Fruit fly (Drosophila melanogaster): ENCODE measurements around the gene CG34276.

The CG34276 gene

DNA sequence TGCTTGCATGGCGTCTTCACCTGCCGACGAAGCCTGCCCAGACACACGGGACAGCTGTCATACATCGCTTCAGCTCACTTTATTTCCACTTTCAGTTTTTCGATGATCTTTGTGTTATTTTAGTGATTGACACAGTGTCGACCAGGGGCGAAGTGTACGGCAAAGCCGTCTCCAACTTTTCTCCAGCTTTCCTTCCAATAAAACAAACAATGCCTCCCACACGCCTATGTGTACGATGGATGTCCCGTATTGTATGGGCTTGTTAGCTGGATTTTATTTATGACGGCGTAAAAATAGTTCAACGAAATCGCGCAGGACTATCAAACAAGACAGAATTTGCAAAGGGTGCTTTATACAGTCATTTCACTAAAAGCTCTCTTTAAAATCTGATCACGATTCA lies 25.4 kb downstream of the CG34276 start, which contains the start of the genes CG31088 and CG46383:
TSS of gene CG31088 (minus strand) at position 101 of the 400 bp plus-strand sequence.
TSS of gene CG46383 (minus strand) at position 101 of the 400 bp plus-strand sequence.
- TF ChIP-seq Dll (optimal IDR thresholded peaks at IDR 0.05) (no peak), CG8478 (optimal IDR thresholded peaks at IDR 0.05) (no peak), pan (optimal IDR thresholded peaks at IDR 0.05) (no peak), psq (optimal IDR thresholded peaks at IDR 0.05) (no peak), EcR (GFP tag; optimal IDR thresholded peaks at IDR 0.05) (no peak), usp (GFP tag; optimal IDR thresholded peaks at IDR 0.05) (no peak)

DNA sequence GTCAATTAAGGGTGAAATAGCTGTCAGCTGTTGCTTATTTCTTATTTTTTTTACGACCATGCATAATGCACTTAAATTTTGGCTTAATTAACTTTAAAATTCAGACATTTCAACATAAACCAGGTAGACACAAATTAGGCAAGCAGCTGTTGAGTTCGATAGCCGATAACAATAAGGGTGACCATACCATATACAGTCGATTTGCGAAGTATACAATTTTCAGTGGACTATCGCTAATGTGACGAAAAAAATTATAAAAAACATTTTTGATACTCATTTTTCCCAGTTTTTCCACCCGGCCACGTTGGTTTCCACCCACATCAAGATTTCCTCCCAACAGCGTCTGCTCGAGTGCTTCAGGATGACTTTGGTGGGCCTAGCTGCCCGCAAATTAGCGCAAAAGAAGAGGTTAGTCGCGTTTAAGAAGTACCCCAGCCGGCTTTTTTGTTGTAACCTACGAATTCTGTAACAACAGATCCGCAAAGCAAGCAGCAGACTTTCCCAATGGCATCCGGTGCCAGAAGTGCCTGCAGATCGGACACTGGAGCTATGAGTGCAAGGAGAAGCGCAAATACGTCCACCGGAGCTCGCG lies 38.4 kb downstream of the CG34276 start, which contains the start of the genes CG4287 and CG5516:
TSS of gene CG4287 (minus strand) at position 178 of the 592 bp plus-strand sequence.
TSS of gene CG5516 (plus strand) at position 195 of the 592 bp plus-strand sequence.
- TF ChIP-seq pan (optimal IDR thresholded peaks at IDR 0.05) (no peak), usp (GFP tag; optimal IDR thresholded peaks at IDR 0.05) (no peak), Dll (optimal IDR thresholded peaks at IDR 0.05) (no peak), CG8478 (optimal IDR thresholded peaks at IDR 0.05) (no peak), EcR (GFP tag; optimal IDR thresholded peaks at IDR 0.05) (no peak), psq (optimal IDR thresholded peaks at IDR 0.05) (no peak)

DNA sequence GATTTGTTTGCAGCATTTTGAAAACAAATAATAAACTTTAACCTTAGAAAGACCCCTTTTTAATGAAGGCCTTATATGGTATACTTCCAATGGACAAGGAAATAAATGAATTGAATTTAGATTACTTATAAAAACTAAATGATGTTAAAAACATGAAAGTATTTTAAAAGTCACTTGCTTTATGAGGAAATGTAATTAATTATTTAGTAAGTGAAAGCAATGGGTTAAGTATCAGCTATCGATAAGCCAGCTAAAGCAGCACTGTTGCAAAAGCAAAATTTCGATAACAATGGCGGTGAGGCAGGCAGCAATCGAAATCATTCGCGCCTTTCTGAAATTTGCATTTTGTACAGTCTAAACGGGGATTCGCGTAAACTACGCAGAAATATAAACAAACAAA lies 39.7 kb downstream of the CG34276 start, which contains the start of the genes CG32856 and Rbf2:
TSS of gene CG32856 (minus strand) at position 183 of the 400 bp plus-strand sequence.
TSS of gene Rbf2 (plus strand) at position 278 of the 400 bp plus-strand sequence.
- no peak for TF ChIP-seq usp (GFP tag; optimal IDR thresholded peaks at IDR 0.05)

dm6 chr3R:15972298-15972978 lies 47.0 kb downstream of the CG34276 start, which contains the start of gene mor:
Gene mor, minus strand, starts transcription at chr3R:15972913.
- TF ChIP-seq Dll (optimal IDR thresholded peaks at IDR 0.05) (peak; percentile 32), psq (optimal IDR thresholded peaks at IDR 0.05) (no peak), usp (GFP tag; optimal IDR thresholded peaks at IDR 0.05) (no peak)

DNA sequence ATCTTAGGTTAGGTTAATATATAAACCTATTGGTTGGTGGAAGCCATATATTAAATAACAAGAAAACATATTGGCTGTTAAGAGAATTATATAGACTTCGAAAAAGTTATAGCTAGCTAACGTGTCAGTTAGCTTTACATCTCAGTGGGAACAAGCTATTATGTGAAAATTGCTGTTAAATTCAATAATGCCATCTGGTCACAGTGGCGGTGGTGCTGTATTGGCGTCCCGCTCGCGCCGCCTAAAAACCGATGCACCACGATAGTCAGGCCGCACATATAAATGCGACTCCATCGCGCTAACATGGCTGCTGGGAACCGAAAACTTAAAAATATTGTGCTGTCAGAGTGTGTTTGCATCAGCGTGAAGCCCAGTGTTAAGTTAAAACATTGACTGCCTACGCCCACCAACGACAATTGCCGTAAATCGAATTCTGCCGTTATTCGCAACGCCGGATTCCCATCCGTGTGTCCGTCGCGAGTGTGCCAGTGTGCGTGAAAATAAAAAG lies 47.6 kb downstream of the CG34276 start, which contains the start of gene Hel89B:
TSS of gene Hel89B (plus strand) at position 320 of the 508 bp plus-strand sequence.
- TF ChIP-seq EcR (GFP tag; optimal IDR thresholded peaks at IDR 0.05) = no peak
- TF ChIP-seq CG8478 (optimal IDR thresholded peaks at IDR 0.05) = no peak
- TF ChIP-seq pan (optimal IDR thresholded peaks at IDR 0.05) = no peak
- TF ChIP-seq Dll (optimal IDR thresholded peaks at IDR 0.05) = no peak
- no peak for TF ChIP-seq psq (optimal IDR thresholded peaks at IDR 0.05)

- TF ChIP-seq Dll (optimal IDR thresholded peaks at IDR 0.05) (no peak), CG8478 (optimal IDR thresholded peaks at IDR 0.05) (no peak), EcR (GFP tag; optimal IDR thresholded peaks at IDR 0.05) (no peak), usp (GFP tag; optimal IDR thresholded peaks at IDR 0.05) (no peak), psq (optimal IDR thresholded peaks at IDR 0.05) (no peak), pan (optimal IDR thresholded peaks at IDR 0.05) (no peak)
Observed at dm6 chr3R:15973488-15973975, 48.1 kb downstream of the CG34276 start.

- TF ChIP-seq CG8478 (optimal IDR thresholded peaks at IDR 0.05) (no peak), EcR (GFP tag; optimal IDR thresholded peaks at IDR 0.05) (no peak), usp (GFP tag; optimal IDR thresholded peaks at IDR 0.05) (no peak), Dll (optimal IDR thresholded peaks at IDR 0.05) (no peak), pan (optimal IDR thresholded peaks at IDR 0.05) (no peak), psq (optimal IDR thresholded peaks at IDR 0.05) (no peak)
Observed at dm6 chr3R:15974235-15974634, 48.8 kb downstream of the CG34276 start.

DNA sequence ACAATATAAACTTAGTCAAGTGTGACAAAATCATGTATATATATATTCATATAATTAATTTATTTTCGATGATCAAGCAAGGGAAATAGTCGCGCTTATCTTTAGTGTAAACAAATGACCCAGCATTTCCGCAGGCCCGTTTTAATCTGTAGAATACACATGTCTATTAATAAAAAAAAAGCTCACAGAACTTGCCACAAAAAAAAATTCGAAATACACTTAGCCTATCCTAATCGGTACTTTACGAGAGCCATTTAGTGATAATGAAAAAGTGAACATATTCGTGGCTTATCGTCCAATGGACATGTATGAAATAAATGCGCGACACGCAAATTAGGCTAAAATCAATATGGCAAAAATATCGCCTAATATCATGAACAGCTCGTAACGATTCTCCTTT lies 49.7 kb downstream of the CG34276 start:
- no peak for TF ChIP-seq CG8478 (optimal IDR thresholded peaks at IDR 0.05)

Data from whole organism.